Worm (Caenorhabditis elegans) whole organism, dauer: ENCODE measurements around the gene F13H8.8.

ENCODE experiments used
- unc-62 ChIP-seq: sonication (generic microtip); optimal IDR thresholded peaks from 2 replicates; lab custom pipeline; 2017; ENCODE audit warnings: missing biosample characterization, missing genetic modification reagents, missing genetic modification characterization

The F13H8.8 gene

DNA sequence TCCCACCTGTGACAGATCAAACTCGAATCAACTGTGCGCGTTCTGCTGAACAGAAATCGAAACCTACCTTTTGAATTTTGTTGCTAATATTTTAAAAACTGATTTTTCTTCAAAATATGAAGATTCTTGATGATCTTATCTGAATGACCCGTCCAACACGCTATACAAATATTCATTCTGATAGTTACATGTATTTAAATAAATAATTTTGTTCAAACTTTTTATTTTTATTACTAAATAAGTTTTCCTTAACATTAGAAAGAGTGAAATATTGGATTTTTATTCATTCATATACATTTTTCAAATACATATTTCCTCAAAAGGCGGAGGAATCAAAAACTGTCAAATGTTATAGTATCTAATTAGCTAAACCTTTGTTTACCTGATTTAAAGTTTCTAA lies at the start of gene F13H8.8:
F13H8.8 (minus strand) TSS at position 101 of the 400 bp plus-strand sequence.
- no peak for TF ChIP-seq unc-62 (GFP tag; lab: Kevin White, UChicago)

DNA sequence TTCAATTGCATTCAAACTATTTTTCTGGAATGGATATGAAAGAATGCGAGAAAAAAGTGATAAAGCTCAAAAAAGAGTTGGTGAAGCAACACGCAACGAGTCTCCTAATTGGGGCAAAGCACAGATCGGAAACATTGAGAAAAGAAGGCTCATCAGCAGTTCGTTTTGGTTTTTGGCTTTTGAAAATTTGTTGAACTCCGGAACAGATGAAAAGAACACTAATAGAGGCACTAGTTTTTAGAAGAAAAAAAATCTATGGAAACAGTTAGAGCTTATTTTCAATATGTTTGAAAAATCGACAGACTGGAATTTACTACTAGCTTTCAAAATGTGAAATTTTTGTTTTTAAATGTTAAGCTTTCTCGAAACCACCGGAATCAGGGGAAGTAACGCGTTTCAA lies 44.0 kb upstream of the F13H8.8 start:
- no peak for TF ChIP-seq unc-62 (GFP tag; lab: Kevin White, UChicago)

DNA sequence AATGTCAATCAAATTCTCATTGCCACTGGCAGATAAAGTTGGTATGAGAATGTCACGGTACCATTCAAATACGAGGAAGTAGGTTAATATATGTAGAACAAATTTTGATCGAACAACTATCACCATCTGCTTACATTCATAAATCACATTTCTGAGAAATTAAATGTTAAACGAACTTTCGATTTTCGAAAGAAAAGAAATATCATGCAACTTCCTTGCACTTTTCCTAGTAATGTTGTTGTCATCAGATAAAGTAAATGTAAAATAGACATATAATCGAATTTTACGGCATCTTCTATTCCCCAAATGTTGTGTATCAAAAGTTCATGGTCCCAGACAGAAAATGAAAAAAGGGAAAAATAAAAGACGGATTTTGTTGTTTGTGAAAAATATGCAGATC lies 43.6 kb upstream of the F13H8.8 start:
- no peak for TF ChIP-seq unc-62 (GFP tag; lab: Kevin White, UChicago)

DNA sequence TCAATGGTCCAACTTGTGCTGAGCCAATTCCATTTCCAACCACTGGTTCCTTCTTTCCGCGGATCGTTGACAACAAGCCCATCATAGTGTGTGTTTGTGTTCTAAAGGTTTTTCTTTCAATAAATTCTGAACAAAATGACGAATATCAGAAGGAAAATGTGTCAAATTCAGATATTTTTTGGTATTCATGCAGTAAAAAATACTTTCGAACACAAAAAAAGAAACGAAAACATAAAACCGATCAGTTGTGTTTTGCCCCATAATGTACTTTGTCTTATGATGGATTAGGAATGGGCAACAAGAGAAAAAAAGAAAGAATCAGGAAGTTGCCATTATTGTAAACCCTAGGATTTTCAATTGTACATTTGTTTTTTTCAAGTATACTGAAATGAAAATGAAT lies 41.3 kb upstream of the F13H8.8 start, which contains the start of gene glb-10:
glb-10 (minus strand) TSS at position 101 of the 400 bp plus-strand sequence.
- TF ChIP-seq unc-62 (GFP tag; lab: Kevin White, UChicago) = no peak

DNA sequence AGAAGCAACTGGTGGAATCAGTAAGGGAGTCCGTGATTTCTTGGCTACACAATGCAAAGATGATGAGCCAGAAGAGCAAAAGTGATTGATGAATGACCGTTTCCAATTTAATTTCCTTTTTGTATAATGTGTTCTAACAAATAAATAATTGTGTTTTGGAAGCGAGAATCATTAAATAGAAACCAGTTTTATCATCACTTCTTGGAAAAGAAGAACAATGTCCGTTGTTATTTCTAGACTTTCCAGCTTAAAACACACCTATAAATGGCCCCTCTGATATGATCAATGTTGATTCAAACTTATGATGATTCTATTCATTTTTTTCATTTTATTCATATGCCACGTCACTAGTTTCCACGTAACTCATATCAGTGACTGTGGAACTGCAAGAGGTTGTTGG lies 38.2 kb upstream of the F13H8.8 start, which contains the start of gene C29F5.8:
C29F5.8 (plus strand) TSS at position 301 of the 400 bp plus-strand sequence.
- no peak for TF ChIP-seq unc-62 (GFP tag; lab: Kevin White, UChicago)

DNA sequence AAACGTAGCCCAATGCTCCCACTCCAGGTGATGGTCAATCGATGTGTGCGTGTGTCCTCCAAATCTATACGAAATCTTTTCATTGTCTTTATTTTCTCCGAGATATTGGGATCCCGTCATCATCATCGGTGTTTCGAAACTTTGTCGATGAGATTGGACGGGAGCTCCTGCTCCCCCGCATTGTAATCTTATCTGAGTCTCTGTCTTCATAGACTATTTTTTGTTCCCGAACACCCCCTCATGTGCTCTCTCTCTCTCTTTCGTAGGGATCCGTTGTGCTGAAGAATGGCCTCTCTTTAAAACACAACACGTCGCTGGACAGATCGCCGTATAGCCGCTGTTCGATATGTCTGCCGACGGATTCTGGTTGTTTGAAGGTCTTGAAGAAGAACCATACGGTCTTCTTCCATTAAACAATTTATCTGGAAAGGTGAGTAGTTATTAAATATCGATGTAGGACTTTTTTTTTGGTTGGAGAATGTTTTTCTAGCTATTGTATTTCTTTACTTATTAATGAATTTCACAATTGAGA lies 35.4 kb upstream of the F13H8.8 start, which contains the start of gene C29F5.1:
C29F5.1 (plus strand) TSS at position 317 of the 532 bp plus-strand sequence.
- TF ChIP-seq unc-62 (GFP tag; lab: Kevin White, UChicago) = no peak

DNA sequence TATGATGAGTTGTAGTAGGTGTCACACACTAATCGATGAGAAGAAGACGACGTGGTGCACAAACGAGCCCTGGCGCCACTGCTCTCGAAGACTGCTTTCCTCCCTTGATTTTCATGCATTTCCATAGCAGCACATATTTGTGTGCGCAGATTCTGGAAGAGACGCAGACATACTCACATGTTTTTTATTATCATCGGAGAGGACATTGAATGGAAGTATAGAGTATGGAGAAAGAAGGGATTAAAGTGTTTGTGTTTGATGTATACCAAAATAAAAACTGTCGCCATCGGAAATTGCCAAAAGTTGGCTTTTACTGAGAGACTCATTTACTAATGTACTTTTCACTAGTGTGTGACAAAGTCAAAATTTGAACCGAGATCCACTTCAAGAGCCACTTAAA lies 26.4 kb upstream of the F13H8.8 start, which contains the start of gene mps-1:
mps-1 (minus strand) TSS at position 101 of the 400 bp plus-strand sequence.
- TF ChIP-seq unc-62 (GFP tag; lab: Kevin White, UChicago) = no peak

DNA sequence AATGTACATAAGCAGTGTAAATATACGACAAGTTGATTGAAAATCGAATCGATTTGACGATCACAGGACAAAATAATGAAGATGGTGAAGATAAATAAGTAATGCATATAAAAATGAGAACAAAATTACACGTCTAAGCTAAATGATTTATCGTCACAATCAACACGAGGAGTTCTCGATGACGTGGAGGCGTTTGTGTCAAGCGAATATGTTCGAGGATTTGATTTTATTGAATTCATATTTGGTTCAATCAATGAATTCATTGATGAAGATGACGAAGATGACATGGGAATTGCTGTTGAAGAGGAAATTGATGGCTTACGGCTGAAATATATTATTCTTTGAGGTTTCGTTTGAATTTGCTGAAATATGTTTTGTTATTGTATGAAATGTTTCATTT lies 24.6 kb upstream of the F13H8.8 start, which contains the start of gene nyn-3:
nyn-3 (minus strand) TSS at position 101 of the 400 bp plus-strand sequence.
- TF ChIP-seq unc-62 (GFP tag; lab: Kevin White, UChicago) = no peak

DNA sequence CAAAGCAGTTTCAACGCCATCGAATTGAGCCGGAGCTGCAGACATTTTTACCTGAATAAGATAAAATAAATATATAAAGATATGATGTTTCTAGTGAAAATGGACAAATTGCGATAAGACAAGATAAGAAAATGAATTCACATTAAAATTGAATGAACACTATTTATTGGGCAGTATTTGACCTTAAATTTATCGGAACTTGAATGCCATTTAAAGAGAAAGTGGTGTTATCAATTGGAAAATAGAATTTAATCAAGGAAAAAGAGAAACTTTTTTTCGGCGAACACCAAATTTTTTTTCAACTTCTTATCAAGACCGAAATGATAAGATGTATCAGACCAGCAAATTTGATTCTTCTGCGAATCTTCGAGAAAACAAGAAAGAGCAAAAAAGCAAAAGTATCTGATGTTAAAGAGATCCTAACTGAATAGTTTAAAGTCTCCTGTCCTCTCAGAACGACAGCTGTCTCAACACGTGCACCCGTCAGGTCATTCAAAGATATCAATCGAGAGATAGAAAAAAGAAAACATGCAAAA lies 22.2 kb upstream of the F13H8.8 start, which contains the start of gene upb-1:
upb-1 (minus strand) TSS at position 51 of the 536 bp plus-strand sequence.
- no peak for TF ChIP-seq unc-62 (GFP tag; lab: Kevin White, UChicago)

DNA sequence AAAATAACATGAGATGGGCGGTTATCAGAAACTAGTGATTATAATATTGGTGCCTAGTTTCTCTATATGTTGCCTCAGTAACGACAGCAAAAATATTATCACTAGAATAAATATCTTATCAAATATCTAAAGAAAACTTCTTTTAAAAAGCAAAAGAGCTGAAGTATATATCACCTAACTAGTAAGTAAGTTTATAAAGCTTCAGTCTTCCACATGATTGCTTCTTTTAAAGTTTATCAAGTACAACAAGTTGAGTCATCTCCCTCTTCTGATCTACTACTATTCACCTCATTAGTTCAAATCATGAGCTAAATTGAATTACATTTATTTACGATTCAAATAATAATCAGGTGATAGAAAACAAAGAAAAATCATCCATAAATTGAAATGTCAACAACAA lies 20.2 kb upstream of the F13H8.8 start:
- TF ChIP-seq unc-62 (GFP tag; lab: Kevin White, UChicago) = no peak

DNA sequence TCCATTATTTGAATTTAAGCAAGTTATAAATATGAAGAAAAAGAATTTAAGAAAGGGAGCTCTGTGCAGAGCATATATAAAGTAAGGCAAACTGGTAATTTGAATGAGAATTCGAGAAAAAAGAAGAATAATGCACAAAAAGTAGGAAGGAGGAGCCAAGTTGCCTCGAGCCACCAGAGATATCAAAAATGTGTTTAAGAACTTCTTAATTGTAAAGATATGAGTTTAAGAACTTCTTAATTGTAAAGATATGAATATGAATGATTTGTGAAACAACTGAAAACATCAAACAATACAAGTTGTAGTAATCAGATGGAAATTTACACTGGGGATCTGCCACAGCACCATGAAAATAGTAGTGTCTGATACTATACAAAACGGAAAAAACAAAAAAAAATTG lies 19.0 kb upstream of the F13H8.8 start, which contains the start of gene F13H8.6:
F13H8.6 (minus strand) TSS at position 101 of the 400 bp plus-strand sequence.
- TF ChIP-seq unc-62 (GFP tag; lab: Kevin White, UChicago) = no peak

DNA sequence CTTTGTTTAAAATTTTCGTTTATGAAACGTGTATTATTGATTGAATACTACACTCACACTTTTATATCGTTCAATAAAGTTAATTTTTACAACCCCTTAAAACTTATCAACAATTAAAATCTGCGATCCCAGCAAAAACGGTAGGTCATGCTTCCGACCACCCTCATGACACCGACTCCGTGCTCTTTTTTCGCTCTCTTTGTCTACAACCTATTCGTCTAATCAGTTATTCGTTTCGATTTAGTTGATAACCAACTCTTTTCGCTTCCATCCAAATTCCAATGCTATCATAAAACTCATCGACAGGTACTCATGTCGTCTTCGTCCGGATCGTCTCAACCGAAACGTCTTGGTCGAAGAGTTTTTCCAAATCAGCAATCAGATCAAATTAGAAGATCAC lies 15.2 kb upstream of the F13H8.8 start, which contains the start of gene F13H8.1:
F13H8.1 (plus strand) TSS at position 311 of the 400 bp plus-strand sequence.
- no peak for TF ChIP-seq unc-62 (GFP tag; lab: Kevin White, UChicago)

DNA sequence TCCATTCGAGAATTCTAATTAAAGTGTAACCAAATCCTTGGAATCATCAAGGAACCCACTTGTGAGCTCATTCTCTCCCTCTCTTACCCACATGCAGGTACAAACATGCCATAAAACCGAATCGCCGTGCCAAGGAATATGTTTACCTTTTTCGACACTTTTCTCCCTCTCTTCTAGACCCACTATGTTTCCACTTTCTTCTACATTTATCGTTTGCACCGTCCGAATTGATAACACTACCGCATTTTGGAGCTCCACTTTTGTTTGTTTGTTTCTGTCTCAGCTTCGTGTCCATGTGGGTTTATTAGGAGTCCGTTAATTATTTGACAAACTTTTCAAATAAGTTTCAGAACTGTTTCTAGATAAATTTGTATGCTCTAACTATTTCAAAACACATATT lies 14.0 kb upstream of the F13H8.8 start:
- no peak for TF ChIP-seq unc-62 (GFP tag; lab: Kevin White, UChicago)

DNA sequence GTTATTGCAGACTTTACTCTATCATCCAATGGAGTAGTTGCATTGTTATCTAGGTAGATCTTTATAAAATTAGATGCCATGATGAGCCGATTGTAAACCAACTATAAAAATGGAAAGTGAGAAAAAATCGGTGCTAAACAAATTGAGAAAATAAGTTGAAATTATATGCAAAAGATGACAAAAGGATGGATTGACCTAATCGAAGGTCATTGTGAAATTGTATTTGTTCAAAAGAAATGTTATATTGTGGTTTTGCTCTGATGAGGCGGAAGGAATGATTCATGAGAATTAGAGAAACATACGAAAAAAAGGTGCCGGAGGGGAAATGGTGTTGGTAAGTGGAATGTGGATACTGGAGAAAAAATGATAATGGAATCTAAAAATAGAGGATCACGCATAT lies 13.1 kb upstream of the F13H8.8 start, which contains the start of gene scly-1:
scly-1 (minus strand) TSS at position 101 of the 400 bp plus-strand sequence.
- no peak for TF ChIP-seq unc-62 (GFP tag; lab: Kevin White, UChicago)

DNA sequence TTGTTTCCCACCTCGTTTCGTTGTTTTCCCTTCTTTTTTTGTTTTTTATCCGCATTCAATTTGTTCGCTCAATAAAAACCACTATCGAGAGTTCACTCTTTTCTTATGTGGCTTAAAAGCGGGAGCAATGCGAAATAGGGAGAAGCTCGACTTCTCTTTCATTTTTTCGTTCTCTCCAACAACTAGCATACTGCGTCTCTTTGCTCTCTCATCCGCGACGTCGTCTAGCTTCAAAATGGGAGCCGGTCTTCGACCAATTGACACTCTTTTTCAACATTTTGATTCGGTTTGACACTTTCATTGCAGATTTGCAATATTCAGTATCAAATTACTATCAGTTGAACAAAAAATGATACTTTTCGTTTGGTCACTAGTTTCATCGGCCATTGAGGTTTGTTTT lies 6.0 kb upstream of the F13H8.8 start, which contains the start of gene bpl-1:
bpl-1 (plus strand) TSS at position 301 of the 400 bp plus-strand sequence.
- TF ChIP-seq unc-62 (GFP tag; lab: Kevin White, UChicago) = no peak

DNA sequence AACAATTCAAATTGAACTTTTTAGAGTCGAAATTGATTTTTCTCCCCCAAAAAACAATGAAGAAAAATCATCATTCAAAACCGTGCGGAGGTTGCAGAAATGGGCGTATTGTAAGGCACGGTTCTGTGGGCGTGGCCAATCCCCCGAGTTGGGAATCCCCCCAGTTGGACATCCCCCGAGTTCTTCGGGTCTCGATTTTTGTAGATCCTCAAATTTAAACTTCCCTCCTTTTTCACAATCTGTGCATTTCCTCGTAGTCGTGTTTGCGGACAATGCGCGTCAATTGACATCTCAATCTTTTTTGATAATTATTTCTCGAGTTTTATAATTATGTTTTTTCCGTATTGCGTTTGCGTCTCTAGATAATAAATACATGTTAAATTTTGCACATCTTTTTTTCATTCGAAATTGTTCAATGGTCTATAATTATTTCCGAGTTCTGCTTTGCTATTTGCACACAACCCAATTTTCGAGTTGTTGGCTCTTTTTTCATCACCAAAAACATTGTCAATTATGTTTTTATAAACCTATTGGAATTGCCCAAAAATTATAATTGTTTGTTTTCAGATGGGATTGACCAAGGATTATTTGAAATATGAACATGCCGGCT lies 2.0 kb upstream of the F13H8.8 start, which contains the start of gene F13H8.2:
F13H8.2 (plus strand) TSS at position 560 of the 610 bp plus-strand sequence.
- TF ChIP-seq unc-62 (GFP tag; lab: Kevin White, UChicago) = no peak
